Worm (Caenorhabditis elegans) whole organism, L1 larva: ENCODE results near the gene sna-2.

Source experiments
- C16A3.4 ChIP-seq: fragments of 150-350 bp; optimal IDR thresholded peaks from 2 replicates; lab custom pipeline; 2014; ENCODE audit warnings: missing biosample characterization, missing genetic modification characterization
- C34B4.2 ChIP-seq: sonication (generic microtip); optimal IDR thresholded peaks from 2 replicates; lab custom pipeline; 2017; ENCODE audit warnings: mild to moderate bottlenecking, missing genetic modification characterization, missing compliant biosample characterization
- Y116A8C.19 ChIP-seq: sonication (generic microtip); optimal IDR thresholded peaks from 2 replicates; lab custom pipeline; 2016; ENCODE audit warnings: missing compliant biosample characterization, missing genetic modification characterization, borderline replicate concordance
- aha-1 ChIP-seq: fragments of 150-350 bp; optimal IDR thresholded peaks from 2 replicates; lab custom pipeline; 2014; ENCODE audit warnings: missing biosample characterization, missing genetic modification characterization
- ceh-8 ChIP-seq: fragments of 200-800 bp; sonication (Bioruptor generic); optimal IDR thresholded peaks from 2 replicates; lab custom pipeline; 2018; ENCODE audit warnings: mild to moderate bottlenecking, missing genetic modification characterization, moderate library complexity, missing compliant biosample characterization
- ces-1 ChIP-seq: fragments of 150-350 bp; optimal IDR thresholded peaks from 2 replicates; lab custom pipeline; 2014; ENCODE audit warnings: missing biosample characterization, missing genetic modification reagents, missing genetic modification characterization
- dpl-1 ChIP-seq, 3 experiments: fragments of 150-350 bp in 2 of 3; sonication (generic microtip) in 1 of 3; optimal IDR thresholded peaks; 2 replicates each; lab custom pipeline; 2014 to 2017; ENCODE audit warnings: missing biosample characterization in 3 of 3, missing genetic modification characterization in 3 of 3, missing genetic modification reagents in 3 of 3
- dsc-1 ChIP-seq: sonication (generic microtip); optimal IDR thresholded peaks from 2 replicates; lab custom pipeline; 2016; ENCODE audit warnings: mild to moderate bottlenecking, missing genetic modification characterization, missing compliant biosample characterization
- efl-1 ChIP-seq, 4 experiments: fragments of 150-350 bp; optimal IDR thresholded peaks in 3 of 4; peaks in 1 of 4; 1 replicate in 1 of 4; 2 replicates in 3 of 4; lab custom pipeline; 2014; ENCODE audit warnings: missing biosample characterization in 2 of 4, missing genetic modification characterization in 2 of 4, missing genetic modification reagents in 2 of 4
- efl-3 ChIP-seq: fragments of 200-800 bp; sonication (Bioruptor generic); optimal IDR thresholded peaks from 2 replicates; lab custom pipeline; 2018; ENCODE audit warnings: mild to moderate bottlenecking, missing genetic modification characterization, missing compliant biosample characterization
- egl-27 ChIP-seq, 2 experiments: fragments of 150-350 bp in 1 of 2; sonication (generic microtip); optimal IDR thresholded peaks; 3 replicates each; lab custom pipeline; 2017 to 2018; ENCODE audit warnings: missing biosample characterization in 2 of 2, missing genetic modification characterization in 2 of 2, missing genetic modification reagents in 2 of 2
- ets-5 ChIP-seq: fragments of 200-800 bp; sonication (Bioruptor generic); IDR thresholded peaks from 2 replicates; pipeline ENCODE4 v1.3.6; 2022; ENCODE audit warnings: missing genetic modification characterization, missing compliant biosample characterization
- fkh-10 ChIP-seq: sonication (generic microtip); optimal IDR thresholded peaks from 2 replicates; lab custom pipeline; 2017; ENCODE audit warnings: missing biosample characterization, missing genetic modification reagents, missing genetic modification characterization
- fkh-4 ChIP-seq: sonication (generic microtip); optimal IDR thresholded peaks from 2 replicates; lab custom pipeline; 2016; ENCODE audit warnings: missing compliant biosample characterization, missing genetic modification characterization, borderline replicate concordance
- fkh-8 ChIP-seq: sonication (generic microtip); optimal IDR thresholded peaks from 2 replicates; lab custom pipeline; 2016; ENCODE audit warnings: mild to moderate bottlenecking, missing genetic modification characterization, missing compliant biosample characterization
- grh-1 ChIP-seq: fragments of 200-800 bp; sonication (Bioruptor generic); IDR thresholded peaks from 2 replicates; pipeline ENCODE4 v1.3.6; 2022; ENCODE audit warnings: missing genetic modification reagents, missing genetic modification characterization, missing compliant biosample characterization
- isw-1 ChIP-seq: fragments of 200-800 bp; sonication (Bioruptor generic); IDR thresholded peaks from 2 replicates; pipeline ENCODE4 v1.3.6; 2022; ENCODE audit warnings: missing genetic modification characterization, missing compliant biosample characterization
- lin-13 ChIP-seq: fragments of 150-350 bp; optimal IDR thresholded peaks from 2 replicates; lab custom pipeline; 2014; ENCODE audit warnings: missing biosample characterization, missing genetic modification reagents, missing genetic modification characterization
- lin-14 ChIP-seq: fragments of 200-800 bp; sonication (Bioruptor generic); optimal IDR thresholded peaks from 2 replicates; lab custom pipeline; 2018; ENCODE audit warnings: mild to moderate bottlenecking, missing genetic modification characterization, moderate library complexity, missing compliant biosample characterization
- lin-15B ChIP-seq: fragments of 150-350 bp; sonication (generic microtip); optimal IDR thresholded peaks from 3 replicates; lab custom pipeline; 2014; ENCODE audit warnings: missing biosample characterization, missing genetic modification characterization
- lin-35 ChIP-seq, 2 experiments: fragments of 150-350 bp; optimal IDR thresholded peaks; 2 replicates each; lab custom pipeline; 2014; ENCODE audit warnings: missing biosample characterization in 2 of 2, missing genetic modification characterization in 2 of 2, missing genetic modification reagents in 2 of 2
- lin-39 ChIP-seq: fragments of 150-350 bp; optimal IDR thresholded peaks from 2 replicates; lab custom pipeline; 2014; ENCODE audit warnings: missing biosample characterization, missing genetic modification reagents, missing genetic modification characterization
- lir-3 ChIP-seq: sonication (generic microtip); optimal IDR thresholded peaks from 2 replicates; lab custom pipeline; 2016; ENCODE audit warnings: mild to moderate bottlenecking, missing genetic modification characterization, moderate library complexity, missing compliant biosample characterization; ENCODE audit not compliant: poor library complexity
- mdl-1 ChIP-seq, 2 experiments: fragments of 150-350 bp; optimal IDR thresholded peaks; 2 replicates each; lab custom pipeline; 2014 to 2017; ENCODE audit warnings: missing biosample characterization in 2 of 2, missing genetic modification characterization in 2 of 2, inconsistent platforms in 1 of 2
- mef-2 ChIP-seq: fragments of 150-350 bp; optimal IDR thresholded peaks from 2 replicates; lab custom pipeline; 2014; ENCODE audit warnings: missing biosample characterization, missing genetic modification characterization
- mep-1 ChIP-seq: fragments of 150-350 bp; optimal IDR thresholded peaks from 2 replicates; lab custom pipeline; 2014; ENCODE audit warnings: missing biosample characterization, missing genetic modification characterization
- nhr-12 ChIP-seq: sonication (generic microtip); optimal IDR thresholded peaks from 2 replicates; lab custom pipeline; 2017; ENCODE audit warnings: missing biosample characterization, missing genetic modification characterization
- nhr-237 ChIP-seq: fragments of 150-350 bp; optimal IDR thresholded peaks from 2 replicates; lab custom pipeline; 2014; ENCODE audit warnings: missing biosample characterization, missing genetic modification characterization
- nhr-28 ChIP-seq: fragments of 150-350 bp; optimal IDR thresholded peaks from 2 replicates; lab custom pipeline; 2014; ENCODE audit warnings: missing biosample characterization, missing genetic modification characterization
- nhr-47 ChIP-seq: sonication (generic microtip); optimal IDR thresholded peaks from 2 replicates; lab custom pipeline; 2016; ENCODE audit warnings: mild to moderate bottlenecking, missing genetic modification characterization, moderate library complexity, missing compliant biosample characterization
- nhr-71 ChIP-seq: sonication (generic microtip); optimal IDR thresholded peaks from 2 replicates; lab custom pipeline; 2016; ENCODE audit warnings: mild to moderate bottlenecking, missing genetic modification characterization, moderate library complexity, missing compliant biosample characterization
- nhr-85 ChIP-seq: sonication (generic microtip); peaks from one replicate; lab custom pipeline; 2016; ENCODE audit warnings: missing genetic modification characterization, inconsistent platforms, missing compliant biosample characterization
- nhr-90 ChIP-seq: sonication (generic microtip); optimal IDR thresholded peaks from 2 replicates; lab custom pipeline; 2016; ENCODE audit warnings: mild to moderate bottlenecking, missing genetic modification characterization, missing compliant biosample characterization; ENCODE audit not compliant: poor library complexity
- pag-3 ChIP-seq: sonication (generic microtip); optimal IDR thresholded peaks from 2 replicates; lab custom pipeline; 2017; ENCODE audit warnings: missing genetic modification characterization, mild to moderate bottlenecking, missing compliant biosample characterization, antibody characterized with exemption, borderline replicate concordance; ENCODE audit not compliant: insufficient read depth
- rnt-1 ChIP-seq: sonication (generic microtip); optimal IDR thresholded peaks from 2 replicates; lab custom pipeline; 2016; ENCODE audit warnings: mild to moderate bottlenecking, missing genetic modification characterization, moderate library complexity, missing compliant biosample characterization
- snu-23 ChIP-seq: sonication (generic microtip); optimal IDR thresholded peaks from 2 replicates; lab custom pipeline; 2016; ENCODE audit warnings: missing genetic modification characterization, missing compliant biosample characterization
- sup-37 ChIP-seq: fragments of 200-800 bp; sonication (Bioruptor generic); optimal IDR thresholded peaks from 2 replicates; lab custom pipeline; 2018; ENCODE audit warnings: mild to moderate bottlenecking, missing genetic modification characterization, missing compliant biosample characterization
- swsn-7 ChIP-seq: sonication (generic microtip); optimal IDR thresholded peaks from 2 replicates; lab custom pipeline; 2016; ENCODE audit warnings: missing genetic modification characterization, missing compliant biosample characterization
- tbx-2 ChIP-seq: sonication (generic microtip); optimal IDR thresholded peaks from 2 replicates; lab custom pipeline; 2016; ENCODE audit warnings: missing genetic modification characterization, missing compliant biosample characterization
- tlp-1 ChIP-seq: fragments of 150-350 bp; optimal IDR thresholded peaks from 2 replicates; lab custom pipeline; 2014; ENCODE audit warnings: missing biosample characterization, missing genetic modification characterization
- unc-130 ChIP-seq: fragments of 150-350 bp; optimal IDR thresholded peaks from 2 replicates; lab custom pipeline; 2017; ENCODE audit warnings: missing biosample characterization, missing genetic modification characterization, inconsistent platforms
- unc-62 ChIP-seq: fragments of 150-350 bp; optimal IDR thresholded peaks from 2 replicates; lab custom pipeline; 2014; ENCODE audit warnings: missing biosample characterization, missing genetic modification reagents, missing genetic modification characterization
- unc-98 ChIP-seq: fragments of 200-800 bp; sonication (Bioruptor generic); IDR thresholded peaks from 2 replicates; pipeline ENCODE4 v1.3.6; 2022; ENCODE audit warnings: missing genetic modification characterization, missing compliant biosample characterization
- vab-15 ChIP-seq: sonication (generic microtip); optimal IDR thresholded peaks from 2 replicates; lab custom pipeline; 2017; ENCODE audit warnings: missing genotype, mild to moderate bottlenecking, missing genetic modification characterization, missing compliant biosample characterization
- zag-1 ChIP-seq: fragments of 150-350 bp; optimal IDR thresholded peaks from 2 replicates; lab custom pipeline; 2014; ENCODE audit warnings: missing biosample characterization, missing genetic modification characterization
- ztf-4 ChIP-seq: fragments of 150-350 bp; optimal IDR thresholded peaks from 2 replicates; lab custom pipeline; 2014; ENCODE audit warnings: missing biosample characterization, missing genetic modification characterization

The sna-2 gene

ce11 chrIV:9799129-9799528, 21.7 kb upstream of the sna-2 start, which contains the start of gene fat-4:
TSS of gene fat-4 (plus strand) at chrIV:9799429.
- TF ChIP-seq efl-3 (GFP tag; lab: Kevin White, UChicago), result no peak
- TF ChIP-seq, all 84 proteins: peak for 0

- peak; percentile 46 for TF ChIP-seq ceh-8 (GFP tag; lab: Kevin White, UChicago)
- no peak for TF ChIP-seq C34B4.2 (tag; lab: Kevin White, UChicago)
- TF ChIP-seq fkh-8, result peak; percentile 3
- TF ChIP-seq lin-14, result peak; percentile 71
- TF ChIP-seq nhr-28, result no peak
- TF ChIP-seq nhr-90 (tag; lab: Kevin White, UChicago), result no peak
- peak; percentile 8 for TF ChIP-seq nhr-47 (tag; lab: Kevin White, UChicago)
- TF ChIP-seq dsc-1 (tag; lab: Kevin White, UChicago), result peak; percentile 54
- peak; percentile 72 for TF ChIP-seq ces-1 (GFP tag; lab: Kevin White, UChicago)
- peak; percentile 52 for TF ChIP-seq fkh-10 (GFP tag; lab: Kevin White, UChicago)
- peak; percentile 40 for TF ChIP-seq nhr-71 (tag; lab: Kevin White, UChicago)
- TF ChIP-seq vab-15, result no peak
- TF ChIP-seq nhr-12 (tag; lab: Kevin White, UChicago), result no peak
- no peak for TF ChIP-seq unc-130 (tag; lab: Kevin White, UChicago)
- no peak for TF ChIP-seq isw-1 (GFP tag; lab: Robert Waterston, UW)
- TF ChIP-seq pag-3 (tag; lab: Kevin White, UChicago), result no peak
Observed at ce11 chrIV:9798307-9798706, 20.9 kb upstream of the sna-2 start.

- no peak for TF ChIP-seq nhr-237 (tag; lab: Kevin White, UChicago)
- TF ChIP-seq ets-5, result no peak
- TF ChIP-seq nhr-85 (tag; lab: Kevin White, UChicago), result no peak
- TF ChIP-seq C34B4.2 (tag; lab: Kevin White, UChicago), result no peak
- no peak for TF ChIP-seq swsn-7 (tag; lab: Kevin White, UChicago)
- TF ChIP-seq nhr-28, result no peak
- TF ChIP-seq mdl-1 (tag; optimal IDR thresholded peaks at IDR 0.05; lab: Kevin White, UChicago), result no peak
- TF ChIP-seq zag-1 (tag; lab: Kevin White, UChicago), result no peak
- TF ChIP-seq tbx-2 (tag; lab: Kevin White, UChicago), result peak; percentile 16
- no peak for TF ChIP-seq lin-15B (tag; lab: Kevin White, UChicago)
- peak in 1 of 2 experiments; percentile 18 for TF ChIP-seq efl-1 (optimal IDR thresholded peaks at IDR 0.05; lab: Kevin White, UChicago)
- peak in 1 of 2 experiments; percentile 53 for TF ChIP-seq efl-1 (GFP tag; optimal IDR thresholded peaks at IDR 0.05 in 1 of 2; lab: Kevin White, UChicago)
- TF ChIP-seq aha-1 (tag; lab: Kevin White, UChicago), result no peak
- no peak for TF ChIP-seq mef-2 (tag; lab: Kevin White, UChicago)
- TF ChIP-seq lin-13, result no peak
- TF ChIP-seq tlp-1 (tag; lab: Kevin White, UChicago), result peak; percentile 44
- TF ChIP-seq nhr-71 (tag; lab: Kevin White, UChicago), result peak; percentile 24
- TF ChIP-seq C16A3.4 (tag; lab: Kevin White, UChicago), result no peak
- TF ChIP-seq rnt-1 (tag; lab: Kevin White, UChicago), result peak; percentile 65
- peak in 1 of 2 experiments; percentile 15 for TF ChIP-seq lin-35 (GFP tag; optimal IDR thresholded peaks at IDR 0.05; lab: Kevin White, UChicago)
- no peak for TF ChIP-seq ceh-8 (GFP tag; lab: Kevin White, UChicago)
- peak; percentile 25 for TF ChIP-seq dsc-1 (tag; lab: Kevin White, UChicago)
- peak; percentile 63 for TF ChIP-seq lir-3 (tag; lab: Kevin White, UChicago)
- no peak for TF ChIP-seq lin-39 (tag; lab: Kevin White, UChicago)
- TF ChIP-seq unc-62 (GFP tag; lab: Kevin White, UChicago), result no peak
- TF ChIP-seq efl-3 (GFP tag; lab: Kevin White, UChicago), result no peak
- no peak for TF ChIP-seq unc-98 (GFP tag; lab: Robert Waterston, UW)
- TF ChIP-seq snu-23 (GFP tag; lab: Kevin White, UChicago), result no peak
- TF ChIP-seq dpl-1 (GFP tag; optimal IDR thresholded peaks at IDR 0.05; lab: Kevin White, UChicago), result peak in 2 of 3 experiments; percentile 21 to 45
- no peak for TF ChIP-seq ces-1 (GFP tag; lab: Kevin White, UChicago)
- no peak for TF ChIP-seq sup-37 (GFP tag; lab: Kevin White, UChicago)
- TF ChIP-seq mep-1 (tag; lab: Kevin White, UChicago), result no peak
- no peak for TF ChIP-seq grh-1 (GFP tag; lab: Robert Waterston, UW)
- TF ChIP-seq egl-27 (tag; optimal IDR thresholded peaks at IDR 0.05; lab: Kevin White, UChicago), result no peak
- TF ChIP-seq Y116A8C.19 (tag; lab: Kevin White, UChicago), result no peak
- TF ChIP-seq fkh-4 (tag; lab: Kevin White, UChicago), result peak; percentile 34
- TF ChIP-seq ztf-4 (tag; lab: Kevin White, UChicago), result no peak
Observed at ce11 chrIV:9797304-9798003, 20.0 kb upstream of the sna-2 start, which contains the start of gene T13F2.2. TSS of gene T13F2.2 (minus strand) at chrIV:9797354.
